Fruit fly (Drosophila melanogaster) whole organism, embryonic: ENCODE measurements around the gene CG31871.

Source experiments
- Abd-B ChIP-seq: fragments of 200-800 bp; sonication (Bioruptor generic); optimal IDR thresholded peaks from 2 replicates; lab custom pipeline; 2018; ENCODE audit warnings: missing biosample characterization, mild to moderate bottlenecking, missing genetic modification characterization, moderate library complexity
- BEAF-32 ChIP-seq: fragments of 200-800 bp; sonication (Bioruptor generic); optimal IDR thresholded peaks from 3 replicates; lab custom pipeline; 2017; ENCODE audit warnings: missing biosample characterization, missing genetic modification characterization, mild to moderate bottlenecking, moderate library complexity, missing genetic modification reagents
- CG1024 ChIP-seq: fragments of 200-800 bp; sonication (Bioruptor generic); IDR thresholded peaks from 2 replicates; pipeline ENCODE4 v1.3.6; 2022; ENCODE audit warnings: missing biosample characterization, missing genetic modification characterization
- CG11456 ChIP-seq: fragments of 200-800 bp; sonication (Bioruptor generic); IDR thresholded peaks from 3 replicates; pipeline ENCODE4 v1.3.6; 2022; ENCODE audit warnings: missing biosample characterization, missing genetic modification characterization
- CG12071 ChIP-seq: fragments of 200-800 bp; sonication (Bioruptor generic); optimal IDR thresholded peaks from 3 replicates; lab custom pipeline; 2018; ENCODE audit warnings: missing biosample characterization, mild to moderate bottlenecking, missing genetic modification characterization
- CG12155 ChIP-seq: fragments of 200-800 bp; sonication (Bioruptor generic); optimal IDR thresholded peaks from 3 replicates; lab custom pipeline; 2016; ENCODE audit warnings: missing biosample characterization, missing genetic modification characterization
- CG12236 ChIP-seq: fragments of 200-800 bp; sonication (Bioruptor generic); optimal IDR thresholded peaks from 2 replicates; lab custom pipeline; 2016; ENCODE audit warnings: missing biosample characterization, missing genetic modification characterization
- CG14667 ChIP-seq: fragments of 200-800 bp; sonication (Bioruptor generic); IDR thresholded peaks from 2 replicates; pipeline ENCODE4 v1.3.6; 2022; ENCODE audit warnings: missing biosample characterization, missing genetic modification characterization
- CG14965 ChIP-seq: fragments of 200-800 bp; sonication (Bioruptor generic); optimal IDR thresholded peaks from 2 replicates; lab custom pipeline; 2016; ENCODE audit warnings: missing biosample characterization, missing genetic modification characterization, borderline replicate concordance
- CG18619 ChIP-seq: fragments of 200-800 bp; sonication (Bioruptor generic); optimal IDR thresholded peaks from 3 replicates; lab custom pipeline; 2017; ENCODE audit warnings: missing biosample characterization, mild to moderate bottlenecking, missing genetic modification characterization
- CG2678 ChIP-seq: fragments of 200-800 bp; sonication (Bioruptor generic); optimal IDR thresholded peaks from 3 replicates; lab custom pipeline; 2019; ENCODE audit warnings: missing biosample characterization, mild to moderate bottlenecking, missing genetic modification characterization, moderate library complexity
- CG30020 ChIP-seq: fragments of 200-800 bp; optimal IDR thresholded peaks from 2 replicates; lab custom pipeline; 2019; ENCODE audit warnings: missing biosample characterization, mild to moderate bottlenecking, missing genetic modification characterization, moderate library complexity
- CG3065 ChIP-seq: fragments of 200-800 bp; sonication (Bioruptor generic); optimal IDR thresholded peaks from 2 replicates; lab custom pipeline; 2016; ENCODE audit warnings: missing biosample characterization, missing genetic modification characterization
- CG31365 ChIP-seq: fragments of 200-800 bp; sonication (Bioruptor generic); optimal IDR thresholded peaks from 2 replicates; lab custom pipeline; 2018; ENCODE audit warnings: missing biosample characterization, mild to moderate bottlenecking, missing genetic modification characterization
- CG33213 ChIP-seq: fragments of 200-800 bp; sonication (Bioruptor generic); optimal IDR thresholded peaks from 3 replicates; lab custom pipeline; 2016; ENCODE audit warnings: missing biosample characterization, missing genetic modification characterization
- CG34224 ChIP-seq: fragments of 200-800 bp; sonication (Bioruptor generic); IDR thresholded peaks from 3 replicates; pipeline ENCODE4 v1.3.6; 2022; ENCODE audit warnings: missing biosample characterization, missing genetic modification characterization; ENCODE audit not compliant: partially characterized antibody
- CG3847 ChIP-seq: fragments of 200-800 bp; sonication (Bioruptor generic); IDR thresholded peaks from 2 replicates; pipeline ENCODE4 v1.3.6; 2022; ENCODE audit warnings: missing biosample characterization, missing genetic modification characterization
- CG6175 ChIP-seq: fragments of 200-800 bp; sonication (Bioruptor generic); IDR thresholded peaks from 3 replicates; pipeline ENCODE4 v1.3.6; 2022; ENCODE audit warnings: missing biosample characterization, missing genetic modification characterization
- CG6791 ChIP-seq: fragments of 200-800 bp; sonication (Bioruptor generic); IDR thresholded peaks from 3 replicates; pipeline ENCODE4 v1.3.6; 2022; ENCODE audit warnings: missing biosample characterization, missing genetic modification characterization; ENCODE audit not compliant: partially characterized antibody
- CG7963 ChIP-seq: fragments of 200-800 bp; sonication (Bioruptor generic); IDR thresholded peaks from 3 replicates; pipeline ENCODE4 v1.3.6; 2022; ENCODE audit warnings: missing biosample characterization, missing genetic modification characterization; ENCODE audit not compliant: partially characterized antibody
- CG8290 ChIP-seq, 3 experiments: fragments of 200-800 bp; sonication (Bioruptor generic); optimal IDR thresholded peaks; 2 replicates each; lab custom pipeline; 2016 to 2019; ENCODE audit warnings: missing biosample characterization in 3 of 3, missing genetic modification characterization in 3 of 3, mild to moderate bottlenecking in 2 of 3, moderate library complexity in 1 of 3
- CG8478 ChIP-seq: fragments of >200 bp; optimal IDR thresholded peaks from 2 replicates; lab custom pipeline; 2018
- CrebB ChIP-seq: fragments of 200-800 bp; sonication (Bioruptor generic); optimal IDR thresholded peaks from 3 replicates; lab custom pipeline; 2018; ENCODE audit warnings: missing biosample characterization, mild to moderate bottlenecking, missing genetic modification characterization
- Dek ChIP-seq: fragments of 200-800 bp; sonication (Bioruptor generic); optimal IDR thresholded peaks from 3 replicates; lab custom pipeline; 2019; ENCODE audit warnings: missing biosample characterization, mild to moderate bottlenecking, missing genetic modification characterization, moderate library complexity
- Dip2 ChIP-seq: fragments of 200-800 bp; sonication (Bioruptor generic); IDR thresholded peaks from 2 replicates; pipeline ENCODE4 v1.3.6; 2022; ENCODE audit warnings: missing biosample characterization, missing genetic modification characterization
- Fer1 ChIP-seq: fragments of 200-800 bp; sonication (Bioruptor generic); optimal IDR thresholded peaks from 2 replicates; lab custom pipeline; 2017; ENCODE audit warnings: missing biosample characterization, mild to moderate bottlenecking, missing genetic modification characterization
- Mad ChIP-seq: fragments of 200-800 bp; sonication (Bioruptor generic); optimal IDR thresholded peaks from 2 replicates; lab custom pipeline; 2016; ENCODE audit warnings: missing biosample characterization, missing genetic modification characterization
- Med ChIP-seq: fragments of 200-800 bp; sonication (Bioruptor generic); peaks from one replicate; lab custom pipeline; 2016; ENCODE audit warnings: missing biosample characterization, missing genetic modification characterization, mild to moderate bottlenecking, inconsistent platforms, moderate library complexity
- Neu2 ChIP-seq: fragments of 200-800 bp; sonication (Bioruptor generic); optimal IDR thresholded peaks from 3 replicates; lab custom pipeline; 2016; ENCODE audit warnings: missing biosample characterization, missing genetic modification characterization, borderline replicate concordance
- Nf-YA ChIP-seq: fragments of 200-800 bp; sonication (Bioruptor generic); IDR thresholded peaks from 2 replicates; pipeline ENCODE4 v1.3.6; 2022; ENCODE audit warnings: missing biosample characterization, missing genetic modification characterization
- Oli ChIP-seq: fragments of 200-800 bp; sonication (Bioruptor generic); optimal IDR thresholded peaks from 2 replicates; lab custom pipeline; 2018; ENCODE audit warnings: missing biosample characterization, mild to moderate bottlenecking, missing genetic modification characterization, moderate library complexity
- Tbp ChIP-seq: fragments of >200 bp; optimal IDR thresholded peaks from 2 replicates; lab custom pipeline; 2018; ENCODE audit warnings: missing biosample characterization, missing genetic modification characterization
- Usf ChIP-seq: fragments of 200-800 bp; sonication (Bioruptor generic); optimal IDR thresholded peaks from 2 replicates; lab custom pipeline; 2017; ENCODE audit warnings: missing genotype, missing biosample characterization, missing genetic modification characterization
- YL-1 ChIP-seq: fragments of 200-800 bp; sonication (Bioruptor generic); optimal IDR thresholded peaks from 3 replicates; lab custom pipeline; 2017; ENCODE audit warnings: missing biosample characterization, mild to moderate bottlenecking, missing genetic modification characterization
- bcd ChIP-seq: fragments of 200-800 bp; sonication (Bioruptor generic); optimal IDR thresholded peaks from 2 replicates; lab custom pipeline; 2017; ENCODE audit warnings: missing biosample characterization, mild to moderate bottlenecking, missing genetic modification characterization
- bigmax ChIP-seq: fragments of 200-800 bp; sonication (Bioruptor generic); optimal IDR thresholded peaks from 2 replicates; lab custom pipeline; 2018; ENCODE audit warnings: missing biosample characterization, mild to moderate bottlenecking, missing genetic modification characterization
- chinmo ChIP-seq: fragments of 200-800 bp; sonication (Bioruptor generic); IDR thresholded peaks from 4 replicates; pipeline ENCODE4 v1.3.6; 2022; ENCODE audit warnings: missing biosample characterization, missing genetic modification characterization; ENCODE audit not compliant: partially characterized antibody
- danr ChIP-seq: fragments of 200-800 bp; sonication (Bioruptor generic); IDR thresholded peaks from 2 replicates; pipeline ENCODE4 v1.3.6; 2022; ENCODE audit warnings: missing biosample characterization, missing genetic modification characterization
- emc ChIP-seq: fragments of 200-800 bp; sonication (Bioruptor generic); optimal IDR thresholded peaks from 2 replicates; lab custom pipeline; 2016; ENCODE audit warnings: missing biosample characterization, missing genetic modification characterization
- esg ChIP-seq: fragments of 200-800 bp; sonication (Bioruptor generic); conservative IDR thresholded peaks from 2 replicates; pipeline ENCODE4 v1.3.6; 2022; ENCODE audit warnings: missing biosample characterization, missing genetic modification characterization
- jumu ChIP-seq: fragments of 200-800 bp; sonication (Bioruptor generic); optimal IDR thresholded peaks from 3 replicates; lab custom pipeline; 2016; ENCODE audit warnings: missing biosample characterization, missing genetic modification characterization
- mirr ChIP-seq: fragments of 200-800 bp; sonication (Bioruptor generic); optimal IDR thresholded peaks from 3 replicates; lab custom pipeline; 2018; ENCODE audit warnings: missing biosample characterization, mild to moderate bottlenecking, missing genetic modification characterization
- nerfin-1 ChIP-seq: fragments of 200-800 bp; sonication (Bioruptor generic); optimal IDR thresholded peaks from 3 replicates; lab custom pipeline; 2019; ENCODE audit warnings: missing biosample characterization, mild to moderate bottlenecking, missing genetic modification characterization, moderate library complexity
- nmo ChIP-seq: fragments of 200-800 bp; sonication (Bioruptor generic); optimal IDR thresholded peaks from 2 replicates; lab custom pipeline; 2018; ENCODE audit warnings: missing biosample characterization, mild to moderate bottlenecking, missing genetic modification characterization, moderate library complexity
- nom ChIP-seq: fragments of 200-800 bp; sonication (Bioruptor generic); optimal IDR thresholded peaks from 2 replicates; lab custom pipeline; 2017; ENCODE audit warnings: missing biosample characterization, missing genetic modification characterization, mild to moderate bottlenecking, moderate library complexity, missing genetic modification reagents
- onecut ChIP-seq: fragments of 200-800 bp; sonication (Bioruptor generic); IDR thresholded peaks from 2 replicates; pipeline ENCODE4 v1.3.6; 2022; ENCODE audit warnings: missing biosample characterization, missing genetic modification characterization
- pnt ChIP-seq: fragments of 200-800 bp; sonication (Bioruptor generic); optimal IDR thresholded peaks from 3 replicates; lab custom pipeline; 2016; ENCODE audit warnings: missing biosample characterization, missing genetic modification characterization
- ttk ChIP-seq: fragments of 200-800 bp; sonication (Bioruptor generic); IDR thresholded peaks from 2 replicates; pipeline ENCODE4 v2.1.2; 2022; ENCODE audit warnings: missing biosample characterization, missing genetic modification characterization
- wek ChIP-seq: fragments of 200-800 bp; sonication (Bioruptor generic); optimal IDR thresholded peaks from 3 replicates; lab custom pipeline; 2018; ENCODE audit warnings: missing biosample characterization, mild to moderate bottlenecking, missing genetic modification characterization, moderate library complexity
- yki ChIP-seq: fragments of >200 bp; optimal IDR thresholded peaks from 3 replicates; lab custom pipeline; 2018
- zfh1 ChIP-seq: fragments of 200-800 bp; sonication (Bioruptor generic); IDR thresholded peaks from 3 replicates; pipeline ENCODE4 v1.3.6; 2022; ENCODE audit warnings: missing biosample characterization, missing genetic modification characterization

The CG31871 gene

dm6 chr2L:10697992-10698391 is 36.1 kb downstream of the CG31871 start, which contains the start of gene CG7300 (continued):
- TF ChIP-seq Dip2 (GFP tag; lab: Robert Waterston, UW) (no peak), wek (GFP tag; lab: Kevin White, UChicago) (no peak), ttk (GFP tag; lab: Robert Waterston, UW) (no peak; the same call in 1 of the 2 replicates), Mad (no peak), Usf (no peak), BEAF-32 (no peak), Oli (peak; percentile 57), CG34224 (GFP tag; lab: Robert Waterston, UW) (no peak), nerfin-1 (tag; lab: Kevin White, UChicago) (no peak), CG3847 (peak; percentile 63), CG2678 (tag; lab: Kevin White, UChicago) (peak; percentile 74), CG8478 (lab: Kevin White, UChicago) (no peak), CG3065 (GFP tag; lab: Kevin White, UChicago) (no peak), CG7963 (GFP tag; lab: Robert Waterston, UW) (no peak), nmo (peak; percentile 59), jumu (GFP tag; lab: Kevin White, UChicago) (no peak), CG14667 (GFP tag; lab: Robert Waterston, UW) (peak; percentile 41), mirr (GFP tag; lab: Kevin White, UChicago) (no peak), emc (GFP tag; lab: Kevin White, UChicago) (no peak), pnt (GFP tag; lab: Kevin White, UChicago) (no peak), CG1024 (GFP tag; lab: Robert Waterston, UW) (no peak), CG12155 (peak; percentile 53), nom (GFP tag; lab: Kevin White, UChicago) (no peak), bcd (GFP tag; lab: Kevin White, UChicago) (peak; percentile 58), CG30020 (no peak), CG14965 (GFP tag; lab: Kevin White, UChicago) (no peak), CG6791 (no peak), Dek (tag; lab: Kevin White, UChicago) (peak; percentile 47), Nf-YA (GFP tag; lab: Robert Waterston, UW) (no peak), CG12236 (GFP tag; lab: Kevin White, UChicago) (no peak), YL-1 (GFP tag; lab: Kevin White, UChicago) (no peak), Tbp (GFP tag; lab: Kevin White, UChicago) (no peak), CG18619 (GFP tag; lab: Kevin White, UChicago) (peak; percentile 23), CrebB (tag; lab: Kevin White, UChicago) (no peak), Neu2 (GFP tag; lab: Kevin White, UChicago) (no peak), onecut (GFP tag; lab: Robert Waterston, UW) (no peak), CG8290 (GFP tag; optimal IDR thresholded peaks at IDR 0.05; lab: Kevin White, UChicago) (no peak), CG8290 (tag; optimal IDR thresholded peaks at IDR 0.05; lab: Kevin White, UChicago) (no peak), CG11456 (GFP tag; lab: Robert Waterston, UW) (peak; percentile 76), chinmo (GFP tag; lab: Robert Waterston, UW) (no peak), Abd-B (GFP tag; lab: Kevin White, UChicago) (peak; percentile 20), CG6175 (GFP tag; lab: Robert Waterston, UW) (0 out of 3 replicates have a peak, but pooled peaks have one; percentile 17), Med (GFP tag; lab: Kevin White, UChicago) (peak; percentile 93), Fer1 (GFP tag; lab: Kevin White, UChicago) (no peak), danr (no peak), bigmax (GFP tag; lab: Kevin White, UChicago) (no peak), zfh1 (GFP tag; lab: Robert Waterston, UW) (peak; percentile 50; the same call in 2 of the 3 replicates), CG12071 (peak; percentile 37), CG31365 (tag; lab: Kevin White, UChicago) (no peak), esg (peak; percentile 24; the same call in 1 of the 2 replicates), CG33213 (GFP tag; lab: Kevin White, UChicago) (peak; percentile 35), yki (lab: Kevin White, UChicago) (no peak)
